Fruit fly (Drosophila melanogaster): ENCODE data around the gene CG45064.

CG45064 gene

DNA sequence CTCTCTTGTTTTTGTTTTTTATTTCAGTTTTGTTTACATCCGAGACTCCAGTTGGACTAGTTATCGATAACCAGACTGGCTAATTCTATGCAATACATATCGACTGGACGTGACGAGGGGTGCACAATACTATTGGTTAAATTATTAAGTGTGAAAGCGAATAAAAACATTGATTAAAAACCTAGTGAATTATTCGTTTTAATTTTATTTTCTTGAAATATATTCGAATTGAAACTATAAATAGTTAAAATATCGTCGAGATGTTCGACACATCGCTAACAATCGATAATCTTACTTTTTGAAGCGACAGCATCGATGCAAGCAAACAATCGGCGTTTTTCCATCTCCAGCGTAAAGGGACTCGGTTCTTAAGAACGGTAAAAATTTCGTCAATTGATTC, 43.3 kb downstream of the CG45064 start, which contains the start of the genes CG32590 and Flo2 (continued):
- TF ChIP-seq yki (optimal IDR thresholded peaks at IDR 0.05), result no peak
- peak; percentile 25 for TF ChIP-seq twi (tag; optimal IDR thresholded peaks at IDR 0.05)
- TF ChIP-seq CG3726 (GFP tag; IDR thresholded peaks at IDR 0.05), result no peak
- TF ChIP-seq kay (GFP tag; optimal IDR thresholded peaks at IDR 0.05), result peak; percentile 36
- no peak for TF ChIP-seq dati (GFP tag; IDR thresholded peaks at IDR 0.05)
- peak; percentile 85 for TF ChIP-seq gem (tag; optimal IDR thresholded peaks at IDR 0.05)
- peak; percentile 72 for TF ChIP-seq CG9727 (GFP tag; optimal IDR thresholded peaks at IDR 0.05)
- peak; percentile 40 for TF ChIP-seq D19A (tag; optimal IDR thresholded peaks at IDR 0.05)
- peak; percentile 64 for TF ChIP-seq CG9609 (GFP tag; optimal IDR thresholded peaks at IDR 0.05)
- TF ChIP-seq Meics (GFP tag; optimal IDR thresholded peaks at IDR 0.05), result peak; percentile 51
- no peak for TF ChIP-seq cg (GFP tag; optimal IDR thresholded peaks at IDR 0.05)
- TF ChIP-seq E2f1 (GFP tag; IDR thresholded peaks at IDR 0.05), result peak; percentile 76
- peak; percentile 53 for TF ChIP-seq CG10654 (GFP tag; optimal IDR thresholded peaks at IDR 0.05)
- TF ChIP-seq Rx (GFP tag; IDR thresholded peaks at IDR 0.05), result peak; percentile 28; the same call in 1 of the 2 replicates
- TF ChIP-seq Ada2b (GFP tag; IDR thresholded peaks at IDR 0.05), result peak; percentile 78
- peak; percentile 36 for TF ChIP-seq Atf3 (GFP tag; optimal IDR thresholded peaks at IDR 0.05)
- TF ChIP-seq Fer1 (GFP tag; optimal IDR thresholded peaks at IDR 0.05), result peak; percentile 42
- no peak for TF ChIP-seq Sry-β (GFP tag; optimal IDR thresholded peaks at IDR 0.05)
- no peak for TF ChIP-seq CG10431 (GFP tag; optimal IDR thresholded peaks at IDR 0.05)
- TF ChIP-seq so (GFP tag; IDR thresholded peaks at IDR 0.05), result peak; percentile 67; the same call in 2 of the 3 replicates
- TF ChIP-seq Dfd (GFP tag; optimal IDR thresholded peaks at IDR 0.05), result no peak
- peak; percentile 83 for TF ChIP-seq CG6272 (GFP tag; IDR thresholded peaks at IDR 0.05)
- peak; percentile 77 for TF ChIP-seq CHES-1-like (GFP tag; optimal IDR thresholded peaks at IDR 0.05)
- peak; percentile 61 for TF ChIP-seq CG13296 (GFP tag; optimal IDR thresholded peaks at IDR 0.05)
- no peak for TF ChIP-seq Dip2 (GFP tag; IDR thresholded peaks at IDR 0.05)
- TF ChIP-seq CG18619 (GFP tag; optimal IDR thresholded peaks at IDR 0.05), result peak; percentile 30
- no peak for TF ChIP-seq CG6765 (GFP tag; optimal IDR thresholded peaks at IDR 0.05)
- no peak for TF ChIP-seq pan (optimal IDR thresholded peaks at IDR 0.05)
- TF ChIP-seq pan (GFP tag; optimal IDR thresholded peaks at IDR 0.05 in 1 of 2, IDR thresholded peaks at IDR 0.05 in 1 of 2), result peak in 1 of 2 experiments; percentile 80
- TF ChIP-seq CG17612 (GFP tag; IDR thresholded peaks at IDR 0.05), result 0 out of 2 replicates have a peak, but pooled peaks have one; percentile 28
- peak; percentile 16 for TF ChIP-seq NK7.1 (GFP tag; optimal IDR thresholded peaks at IDR 0.05)
- TF ChIP-seq Nf-YC (tag; optimal IDR thresholded peaks at IDR 0.05), result peak; percentile 44
- TF ChIP-seq CG3847 (GFP tag; IDR thresholded peaks at IDR 0.05), result peak; percentile 81
- TF ChIP-seq CG4328 (GFP tag; optimal IDR thresholded peaks at IDR 0.05), result no peak
- peak; percentile 69 for TF ChIP-seq seq (GFP tag; IDR thresholded peaks at IDR 0.05)
- TF ChIP-seq gcm2 (GFP tag; optimal IDR thresholded peaks at IDR 0.05), result no peak
- peak; percentile 57 for TF ChIP-seq dmrt11E (tag; optimal IDR thresholded peaks at IDR 0.05)
- TF ChIP-seq pros (GFP tag; optimal IDR thresholded peaks at IDR 0.05), result no peak
- peak; percentile 71 for TF ChIP-seq CG4854 (GFP tag; optimal IDR thresholded peaks at IDR 0.05)
- TF ChIP-seq Sox102F (GFP tag; optimal IDR thresholded peaks at IDR 0.05), result peak; percentile 77
- TF ChIP-seq tll (GFP tag; optimal IDR thresholded peaks at IDR 0.05), result no peak
- TF ChIP-seq CG43689 (GFP tag; IDR thresholded peaks at IDR 0.05), result peak; percentile 57
- peak; percentile 95 for TF ChIP-seq BEAF-32 (GFP tag; optimal IDR thresholded peaks at IDR 0.05)
- TF ChIP-seq Hmx (GFP tag; optimal IDR thresholded peaks at IDR 0.05), result no peak
- TF ChIP-seq CG30431 (GFP tag; optimal IDR thresholded peaks at IDR 0.05), result no peak
- peak; percentile 85 for TF ChIP-seq Dref (GFP tag; IDR thresholded peaks at IDR 0.05)
- peak; percentile 91 for TF ChIP-seq CG2116 (GFP tag; optimal IDR thresholded peaks at IDR 0.05)
- TF ChIP-seq Trl (optimal IDR thresholded peaks at IDR 0.05), result no peak
- peak; percentile 56 for TF ChIP-seq Trl (GFP tag; optimal IDR thresholded peaks at IDR 0.05)
- TF ChIP-seq CG10274 (GFP tag; optimal IDR thresholded peaks at IDR 0.05), result no peak
- peak; percentile 54 for TF ChIP-seq dmrt99B (tag; optimal IDR thresholded peaks at IDR 0.05)
- TF ChIP-seq pum (GFP tag; optimal IDR thresholded peaks at IDR 0.05), result peak; percentile 74
